Fruit fly (Drosophila melanogaster) whole organism: ENCODE data around the gene CG5078.

Source experiments
- CG8478 ChIP-seq: fragments of >200 bp; optimal IDR thresholded peaks from 2 replicates; lab custom pipeline; 2018; ENCODE audit warnings: inconsistent platforms
- Dll ChIP-seq: fragments of >200 bp; optimal IDR thresholded peaks from 2 replicates; lab custom pipeline; 2017
- EcR ChIP-seq, 2 experiments: fragments of >200 bp; optimal IDR thresholded peaks; 2 replicates each; lab custom pipeline; 2017; ENCODE audit warnings: missing biosample characterization in 2 of 2, missing genetic modification characterization in 2 of 2, missing genetic modification reagents in 2 of 2
- pan ChIP-seq: fragments of >200 bp; optimal IDR thresholded peaks from 2 replicates; lab custom pipeline; 2017
- psq ChIP-seq: fragments of >200 bp; optimal IDR thresholded peaks from 2 replicates; lab custom pipeline; 2017
- usp ChIP-seq: fragments of >200 bp; optimal IDR thresholded peaks from 2 replicates; lab custom pipeline; 2017; ENCODE audit warnings: missing biosample characterization, missing genetic modification characterization, mixed read lengths

dm6 chr3L:20536919-20537318 is 31.1 kb downstream of the CG5078 start:
- no peak for TF ChIP-seq usp (GFP tag; lab: Kevin White, UChicago)
- no peak for TF ChIP-seq pan (lab: Kevin White, UChicago)
- no peak for TF ChIP-seq psq (lab: Kevin White, UChicago)
- TF ChIP-seq CG8478 = no peak
- TF ChIP-seq Dll (lab: Kevin White, UChicago) = no peak
- TF ChIP-seq EcR (GFP tag; optimal IDR thresholded peaks at IDR 0.05; lab: Kevin White, UChicago) = no peak
